Worm (Caenorhabditis elegans) whole organism, dauer: ENCODE results near the gene Y22D7AL.1.

Experiments
- unc-62 ChIP-seq: sonication (generic microtip); optimal IDR thresholded peaks from 2 replicates; lab custom pipeline; 2017; ENCODE audit warnings: missing biosample characterization, missing genetic modification reagents, missing genetic modification characterization

The Y22D7AL.1 gene

DNA sequence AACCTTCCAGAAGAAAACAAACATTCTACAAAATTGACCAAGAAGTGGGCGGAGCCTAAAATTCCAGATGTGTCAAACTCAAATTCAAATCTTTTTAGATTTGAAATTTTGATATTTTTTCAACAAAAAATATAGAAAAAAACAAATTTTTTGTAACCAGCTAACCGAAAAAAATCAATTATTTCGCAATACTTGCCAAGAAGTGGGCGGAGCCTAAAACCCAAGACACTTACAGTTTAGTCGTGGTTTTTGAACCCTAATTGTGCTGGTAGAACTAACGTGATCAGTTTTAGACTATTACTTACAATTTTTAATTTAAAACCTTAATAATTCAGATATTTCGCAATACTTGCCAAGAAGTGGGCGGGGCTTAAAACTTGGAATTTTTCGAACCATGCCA lies 21.0 kb downstream of the Y22D7AL.1 start:
- TF ChIP-seq unc-62: no peak

- no peak for TF ChIP-seq unc-62
These were observed 22.5 kb downstream of the Y22D7AL.1 start for ce11 chrIII:1674760-1675159.

- TF ChIP-seq unc-62: no peak
These were observed 24.3 kb downstream of the Y22D7AL.1 start, which contains the start of gene Y22D7AR.6 for ce11 chrIII:1676588-1676987. Y22D7AR.6 (minus strand) TSS chrIII:1676721.

ce11 chrIII:1678671-1679070 lies 26.4 kb downstream of the Y22D7AL.1 start:
- no peak for TF ChIP-seq unc-62

- no peak for TF ChIP-seq unc-62
These were observed 28.1 kb downstream of the Y22D7AL.1 start for ce11 chrIII:1680393-1680792.

DNA sequence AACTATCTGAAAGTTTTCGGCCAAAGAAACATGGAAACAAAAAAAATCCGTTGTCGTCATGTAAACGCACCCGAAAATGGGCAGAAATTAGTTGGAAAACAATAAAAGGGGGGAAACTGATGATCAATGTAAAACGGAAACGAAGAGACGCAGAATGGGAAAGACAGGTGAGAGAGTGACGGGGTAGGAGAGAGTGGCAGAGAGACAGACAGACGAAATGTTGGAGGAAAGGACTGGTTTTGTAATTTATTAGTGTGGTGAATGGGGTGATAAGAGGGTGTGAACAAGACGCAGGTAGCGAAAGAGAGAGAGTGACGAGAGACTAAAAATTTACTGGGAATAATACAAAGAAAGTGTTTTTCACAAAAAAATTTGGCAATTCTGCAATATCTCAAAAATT lies 28.7 kb downstream of the Y22D7AL.1 start:
- no peak for TF ChIP-seq unc-62

- TF ChIP-seq unc-62: no peak
These were observed 30.0 kb downstream of the Y22D7AL.1 start for ce11 chrIII:1682262-1682661.

DNA sequence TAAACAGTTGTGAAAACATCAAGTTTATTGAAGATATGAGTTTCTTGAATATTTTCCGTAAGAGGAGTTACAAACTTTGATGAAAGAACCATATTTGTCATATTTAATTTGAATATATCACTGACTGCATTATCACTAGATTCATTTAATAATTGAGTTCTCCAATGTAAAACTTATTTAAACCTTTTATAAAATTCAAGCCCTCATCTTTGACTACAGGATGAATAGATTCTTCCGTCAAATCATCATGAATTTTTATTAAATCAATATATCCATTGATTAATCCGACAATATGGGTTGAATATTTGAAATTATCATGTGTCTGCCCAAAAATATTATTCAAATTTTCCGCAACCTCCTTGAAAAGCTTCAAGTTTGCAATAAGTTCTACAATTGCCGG lies 35.7 kb downstream of the Y22D7AL.1 start, which contains the start of gene Y22D7AR.7:
Gene Y22D7AR.7, minus strand, starts transcription at position 101 of the 400 bp plus-strand sequence.
- no peak for TF ChIP-seq unc-62

DNA sequence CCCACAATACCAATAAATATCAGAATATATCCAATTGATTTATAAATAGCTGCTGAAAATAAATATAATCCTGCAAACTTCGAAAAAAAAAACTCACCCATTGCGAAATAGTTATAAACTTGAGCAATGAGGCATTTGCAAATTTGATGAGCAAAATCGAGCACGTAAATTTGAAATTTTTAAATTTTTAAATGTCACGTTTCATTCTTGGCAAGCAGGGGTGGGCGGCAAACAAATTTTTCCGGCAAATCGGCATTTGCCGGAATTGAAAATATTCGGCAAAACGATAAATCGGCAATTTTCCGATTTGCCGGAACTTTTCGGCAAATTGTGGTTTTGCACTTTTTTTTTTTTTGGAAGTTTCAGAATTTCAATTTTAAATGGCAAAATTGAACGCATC lies 37.6 kb downstream of the Y22D7AL.1 start, which contains the start of gene Y22D7AR.14:
Gene Y22D7AR.14, minus strand, starts transcription at position 101 of the 400 bp plus-strand sequence.
- TF ChIP-seq unc-62: no peak

- TF ChIP-seq unc-62: no peak
These were observed 42.7 kb downstream of the Y22D7AL.1 start, which contains the start of gene srd-64 for ce11 chrIII:1695006-1695405. srd-64 (minus strand) TSS chrIII:1695106.

- no peak for TF ChIP-seq unc-62
These were observed 46.6 kb downstream of the Y22D7AL.1 start, which contains the start of gene fbxa-74 for ce11 chrIII:1698842-1699241. fbxa-74 (minus strand) TSS chrIII:1698986.
